Worm (Caenorhabditis elegans) whole organism, L4/young adult: ENCODE results near the gene pitr-4.

ENCODE experiments used
- W03F9.2 ChIP-seq: fragments of 150-350 bp; optimal IDR thresholded peaks from 2 replicates; lab custom pipeline; 2014; ENCODE audit warnings: missing biosample characterization, missing genetic modification characterization
- dao-5 ChIP-seq: sonication (generic microtip); optimal IDR thresholded peaks from 2 replicates; lab custom pipeline; 2016; ENCODE audit warnings: missing genotype, missing genetic modification characterization, moderate library complexity, missing compliant biosample characterization
- him-1 ChIP-seq: sonication (generic microtip); optimal IDR thresholded peaks from 2 replicates; lab custom pipeline; 2016; ENCODE audit warnings: missing genotype, missing genetic modification reagents, missing genetic modification characterization, missing compliant biosample characterization

- TF ChIP-seq him-1 (no peak), W03F9.2 (no peak), dao-5 (tag; lab: Kevin White, UChicago) (no peak)
Measured at ce11 chrV:9621437-9621836, 40.0 kb downstream of the pitr-4 start.
